Worm (Caenorhabditis elegans) whole organism, young adult: ENCODE measurements around the gene rab-39.

Experiments
- F10E7.11 ChIP-seq: sonication (generic microtip); optimal IDR thresholded peaks from 2 replicates; lab custom pipeline; 2017; ENCODE audit warnings: mild to moderate bottlenecking, missing genetic modification characterization, moderate library complexity, missing compliant biosample characterization
- ama-1 ChIP-seq, 3 experiments: fragments of 150-350 bp in 1 of 3; sonication (generic microtip) in 2 of 3; optimal IDR thresholded peaks; 2 replicates each; lab custom pipeline; 2014 to 2018; ENCODE audit warnings: missing biosample characterization in 2 of 3, missing genetic modification characterization in 2 of 3, missing genetic modification reagents in 2 of 3
- him-1 ChIP-seq: sonication (generic microtip); optimal IDR thresholded peaks from 2 replicates; lab custom pipeline; 2016; ENCODE audit warnings: missing genotype, missing genetic modification reagents, missing genetic modification characterization, missing compliant biosample characterization
- lag-1 ChIP-seq: fragments of 200-800 bp; sonication (Bioruptor generic); IDR thresholded peaks from 2 replicates; pipeline ENCODE4 v1.3.6; 2022; ENCODE audit warnings: missing genetic modification reagents, missing genetic modification characterization, missing compliant biosample characterization
- lin-26 ChIP-seq: fragments of 200-800 bp; sonication (Bioruptor generic); IDR thresholded peaks from 2 replicates; pipeline ENCODE4 v1.3.6; 2022; ENCODE audit warnings: missing genetic modification reagents, missing genetic modification characterization, missing compliant biosample characterization

DNA sequence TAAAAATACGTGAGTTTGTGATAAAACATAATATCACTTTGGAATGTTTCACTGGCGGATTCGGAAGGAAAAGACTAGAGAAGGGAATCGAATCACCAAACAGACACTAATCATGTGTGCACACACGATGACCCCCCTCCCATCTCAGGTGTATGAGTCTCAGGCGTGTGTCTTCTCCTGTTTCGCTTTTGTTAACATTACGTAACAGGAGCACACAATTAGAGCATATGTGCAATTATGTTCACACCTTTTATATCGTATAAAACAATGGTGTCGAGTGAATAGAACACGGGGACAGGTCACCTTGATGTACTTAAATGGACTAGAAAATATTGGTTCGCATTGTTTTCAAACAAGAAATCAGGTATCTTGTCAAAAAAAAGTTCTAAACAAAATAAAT, 5.9 kb downstream of the rab-39 start:
- TF ChIP-seq lin-26 (GFP tag; lab: Robert Waterston, UW) (no peak), ama-1 (optimal IDR thresholded peaks at IDR 0.05; lab: Kevin White, UChicago) (no peak), ama-1 (GFP tag; optimal IDR thresholded peaks at IDR 0.05; lab: Kevin White, UChicago) (no peak), him-1 (no peak), lag-1 (GFP tag; lab: Robert Waterston, UW) (no peak), F10E7.11 (no peak)
